Worm (Caenorhabditis elegans): Measurements from ENCODE around the gene Y46H3D.1.

DNA sequence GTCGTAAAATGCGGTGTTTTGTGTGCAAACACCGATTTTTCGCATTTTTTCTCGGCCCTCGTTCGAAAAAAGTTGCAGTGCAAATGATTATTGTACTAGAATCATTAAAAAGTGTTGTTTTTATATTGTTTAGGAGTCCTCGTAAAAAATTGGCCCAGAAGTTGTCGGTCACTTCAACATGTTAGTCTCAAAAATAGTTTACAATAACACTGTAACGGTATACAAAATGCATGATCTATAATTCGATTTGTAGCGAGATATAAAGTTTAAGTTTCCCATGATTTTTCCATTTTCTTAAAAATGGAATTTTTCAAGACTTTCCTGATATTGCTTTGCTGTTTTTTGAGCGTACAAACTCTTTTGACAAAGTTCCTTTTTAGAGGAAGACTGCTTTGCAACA is 24.6 kb downstream of the Y46H3D.1 start, which contains the start of gene K04F1.8:
- TF ChIP-seq klf-2 (GFP tag; conservative IDR thresholded peaks at IDR 0.05) (no peak), flt-1 (GFP tag; IDR thresholded peaks at IDR 0.05) (no peak), med-1 (GFP tag; optimal IDR thresholded peaks at IDR 0.05; ENCODE audit: insufficient read depth) (no peak), ref-1 (GFP tag; conservative IDR thresholded peaks at IDR 0.05) (no peak), T22C8.4 (GFP tag; IDR thresholded peaks at IDR 0.05) (no peak)
